Worm (Caenorhabditis elegans) whole organism, L2 larva: ENCODE measurements around the gene lact-5.

ENCODE experiments used
- F13H6.1 ChIP-seq: sonication (generic microtip); optimal IDR thresholded peaks from 2 replicates; lab custom pipeline; 2016; ENCODE audit warnings: missing genetic modification characterization, missing compliant biosample characterization
- R02D3.7 ChIP-seq: fragments of 150-350 bp; optimal IDR thresholded peaks from 2 replicates; lab custom pipeline; 2014; ENCODE audit warnings: missing biosample characterization, missing genetic modification characterization
- ZK546.5 ChIP-seq: sonication (generic microtip); optimal IDR thresholded peaks from 2 replicates; lab custom pipeline; 2017; ENCODE audit warnings: missing biosample characterization, missing genetic modification characterization
- alr-1 ChIP-seq: fragments of 150-350 bp; optimal IDR thresholded peaks from 2 replicates; lab custom pipeline; 2014; ENCODE audit warnings: missing biosample characterization, missing genetic modification characterization
- aly-2 ChIP-seq: fragments of 150-350 bp; optimal IDR thresholded peaks from 2 replicates; lab custom pipeline; 2014; ENCODE audit warnings: missing biosample characterization, missing genetic modification characterization
- blmp-1 ChIP-seq: sonication (generic microtip); optimal IDR thresholded peaks from 2 replicates; lab custom pipeline; 2017; ENCODE audit warnings: missing genetic modification characterization, mild to moderate bottlenecking, missing compliant biosample characterization, antibody characterized with exemption, moderate library complexity; ENCODE audit not compliant: insufficient read depth
- ceh-16 ChIP-seq: fragments of 150-350 bp; optimal IDR thresholded peaks from 2 replicates; lab custom pipeline; 2014; ENCODE audit warnings: missing biosample characterization, missing genetic modification characterization
- ceh-82 ChIP-seq: fragments of 150-350 bp; optimal IDR thresholded peaks from 2 replicates; lab custom pipeline; 2014; ENCODE audit warnings: missing biosample characterization, missing genetic modification characterization
- crh-2 ChIP-seq: sonication (generic microtip); optimal IDR thresholded peaks from 2 replicates; lab custom pipeline; 2017; ENCODE audit warnings: missing biosample characterization, missing genetic modification characterization
- egl-27 ChIP-seq: sonication (generic microtip); optimal IDR thresholded peaks from 3 replicates; lab custom pipeline; 2017; ENCODE audit warnings: missing biosample characterization, missing genetic modification reagents, missing genetic modification characterization
- elt-1 ChIP-seq: fragments of 150-350 bp; optimal IDR thresholded peaks from 2 replicates; lab custom pipeline; 2014; ENCODE audit warnings: missing biosample characterization, missing genetic modification characterization
- fos-1 ChIP-seq: fragments of 150-350 bp; optimal IDR thresholded peaks from 2 replicates; lab custom pipeline; 2014; ENCODE audit warnings: missing biosample characterization, missing genetic modification characterization
- gmeb-1 ChIP-seq: fragments of 150-350 bp; optimal IDR thresholded peaks from 2 replicates; lab custom pipeline; 2014; ENCODE audit warnings: missing biosample characterization, missing genetic modification characterization
- lin-39 ChIP-seq: fragments of 150-350 bp; optimal IDR thresholded peaks from 2 replicates; lab custom pipeline; 2014; ENCODE audit warnings: missing biosample characterization, missing genetic modification reagents, missing genetic modification characterization
- mab-5 ChIP-seq: fragments of 150-350 bp; optimal IDR thresholded peaks from 2 replicates; lab custom pipeline; 2014; ENCODE audit warnings: missing biosample characterization, missing genetic modification characterization
- mdl-1 ChIP-seq, 2 experiments: fragments of 150-350 bp in 1 of 2; sonication (generic microtip) in 1 of 2; optimal IDR thresholded peaks; 2 replicates each; lab custom pipeline; 2017; ENCODE audit warnings: missing biosample characterization in 2 of 2, missing genetic modification characterization in 2 of 2
- nhr-10 ChIP-seq: sonication (generic microtip); optimal IDR thresholded peaks from 2 replicates; lab custom pipeline; 2017; ENCODE audit warnings: missing biosample characterization, missing genetic modification characterization
- nhr-11 ChIP-seq: fragments of 150-350 bp; optimal IDR thresholded peaks from 2 replicates; lab custom pipeline; 2014; ENCODE audit warnings: missing biosample characterization, missing genetic modification characterization
- nhr-12 ChIP-seq: fragments of 150-350 bp; optimal IDR thresholded peaks from 2 replicates; lab custom pipeline; 2014; ENCODE audit warnings: missing biosample characterization, missing genetic modification characterization
- nhr-129 ChIP-seq: fragments of 150-350 bp; optimal IDR thresholded peaks from 2 replicates; lab custom pipeline; 2014; ENCODE audit warnings: missing biosample characterization, missing genetic modification characterization
- nhr-21 ChIP-seq: fragments of 150-350 bp; optimal IDR thresholded peaks from 2 replicates; lab custom pipeline; 2014; ENCODE audit warnings: missing biosample characterization, missing genetic modification characterization
- nhr-23 ChIP-seq: fragments of 150-350 bp; optimal IDR thresholded peaks from 2 replicates; lab custom pipeline; 2014; ENCODE audit warnings: missing biosample characterization, missing genetic modification reagents, missing genetic modification characterization
- nhr-25 ChIP-seq: fragments of 150-350 bp; sonication (generic microtip); optimal IDR thresholded peaks from 3 replicates; lab custom pipeline; 2014; ENCODE audit warnings: missing biosample characterization, missing genetic modification characterization
- nhr-6 ChIP-seq: fragments of 150-350 bp; optimal IDR thresholded peaks from 2 replicates; lab custom pipeline; 2014; ENCODE audit warnings: missing biosample characterization, missing genetic modification characterization
- nhr-77 ChIP-seq: fragments of 150-350 bp; optimal IDR thresholded peaks from 2 replicates; lab custom pipeline; 2014; ENCODE audit warnings: missing biosample characterization, missing genetic modification characterization
- peb-1 ChIP-seq: fragments of 150-350 bp; optimal IDR thresholded peaks from 2 replicates; lab custom pipeline; 2014; ENCODE audit warnings: missing biosample characterization, missing genetic modification characterization
- sem-4 ChIP-seq: fragments of 150-350 bp; optimal IDR thresholded peaks from 2 replicates; lab custom pipeline; 2014; ENCODE audit warnings: missing biosample characterization, missing genetic modification reagents, missing genetic modification characterization
- skn-1 ChIP-seq: sonication (generic microtip); optimal IDR thresholded peaks from 2 replicates; lab custom pipeline; 2017; ENCODE audit warnings: missing biosample characterization, missing genetic modification characterization
- sma-3 ChIP-seq: sonication (generic microtip); optimal IDR thresholded peaks from 2 replicates; lab custom pipeline; 2016; ENCODE audit warnings: missing genetic modification reagents, missing genetic modification characterization, missing compliant biosample characterization
- sma-9 ChIP-seq, 2 experiments: fragments of 150-350 bp in 1 of 2; sonication (generic microtip) in 1 of 2; optimal IDR thresholded peaks; 2 replicates each; lab custom pipeline; 2014 to 2016; ENCODE audit warnings: missing genetic modification characterization in 2 of 2, mild to moderate bottlenecking in 1 of 2, missing biosample characterization in 1 of 2, missing compliant biosample characterization in 1 of 2, missing genetic modification reagents in 1 of 2, moderate library complexity in 1 of 2
- snpc-4 ChIP-seq: fragments of 150-350 bp; optimal IDR thresholded peaks from 2 replicates; lab custom pipeline; 2014; ENCODE audit warnings: missing biosample characterization, missing genetic modification characterization
- unc-39 ChIP-seq: fragments of 150-350 bp; optimal IDR thresholded peaks from 2 replicates; lab custom pipeline; 2014; ENCODE audit warnings: missing biosample characterization, missing genetic modification characterization
- zag-1 ChIP-seq: fragments of 150-350 bp; optimal IDR thresholded peaks from 2 replicates; lab custom pipeline; 2014; ENCODE audit warnings: missing biosample characterization, missing genetic modification characterization
- ztf-1 ChIP-seq: fragments of 200-800 bp; sonication (Bioruptor generic); conservative IDR thresholded peaks from 2 replicates; pipeline ENCODE4 v1.3.6; 2022; ENCODE audit warnings: missing genetic modification characterization, missing compliant biosample characterization
- ztf-11 ChIP-seq: sonication (generic microtip); optimal IDR thresholded peaks from 2 replicates; lab custom pipeline; 2017; ENCODE audit warnings: missing biosample characterization, missing genetic modification characterization
- ztf-4 ChIP-seq: fragments of 150-350 bp; optimal IDR thresholded peaks from 2 replicates; lab custom pipeline; 2014; ENCODE audit warnings: missing biosample characterization, missing genetic modification characterization

lact-5 gene

ce11 chrII:4772441-4772840 is 49.1 kb downstream of the lact-5 start:
- peak; percentile 2 for TF ChIP-seq fos-1 (tag; lab: Kevin White, UChicago)
- no peak for TF ChIP-seq R02D3.7 (tag; lab: Kevin White, UChicago)
- no peak for TF ChIP-seq nhr-11 (tag; lab: Kevin White, UChicago)
- peak; percentile 12 for TF ChIP-seq F13H6.1 (tag; lab: Kevin White, UChicago)
- no peak for TF ChIP-seq ZK546.5 (tag; lab: Kevin White, UChicago)
- no peak for TF ChIP-seq sma-9 (GFP tag; optimal IDR thresholded peaks at IDR 0.05; lab: Kevin White, UChicago)
- TF ChIP-seq sma-9 (tag; optimal IDR thresholded peaks at IDR 0.05; lab: Kevin White, UChicago), result no peak
- TF ChIP-seq blmp-1 (tag; lab: Kevin White, UChicago), result peak; percentile 18
- no peak for TF ChIP-seq unc-39 (tag; lab: Kevin White, UChicago)
- TF ChIP-seq, all 48 proteins: peak for 3

ce11 chrII:4771282-4771681 is 50.3 kb downstream of the lact-5 start, which contains the start of gene F26G1.5:
F26G1.5 (minus strand) TSS chrII:4771382.
- TF ChIP-seq aly-2 (tag; lab: Kevin White, UChicago) (no peak), F13H6.1 (tag; lab: Kevin White, UChicago) (no peak), sem-4 (no peak), sma-3 (GFP tag; lab: Kevin White, UChicago) (no peak), mab-5 (tag; lab: Kevin White, UChicago) (no peak), nhr-21 (tag; lab: Kevin White, UChicago) (no peak), ztf-11 (no peak), fos-1 (tag; lab: Kevin White, UChicago) (no peak), ceh-16 (tag; lab: Kevin White, UChicago) (no peak), skn-1 (tag; lab: Kevin White, UChicago) (no peak), egl-27 (tag; lab: Kevin White, UChicago) (no peak), nhr-10 (tag; lab: Kevin White, UChicago) (no peak), snpc-4 (tag; lab: Kevin White, UChicago) (no peak), unc-39 (tag; lab: Kevin White, UChicago) (no peak), peb-1 (tag; lab: Kevin White, UChicago) (no peak), nhr-23 (tag; lab: Kevin White, UChicago) (no peak), nhr-6 (tag; lab: Kevin White, UChicago) (no peak), lin-39 (tag; lab: Kevin White, UChicago) (no peak)

DNA sequence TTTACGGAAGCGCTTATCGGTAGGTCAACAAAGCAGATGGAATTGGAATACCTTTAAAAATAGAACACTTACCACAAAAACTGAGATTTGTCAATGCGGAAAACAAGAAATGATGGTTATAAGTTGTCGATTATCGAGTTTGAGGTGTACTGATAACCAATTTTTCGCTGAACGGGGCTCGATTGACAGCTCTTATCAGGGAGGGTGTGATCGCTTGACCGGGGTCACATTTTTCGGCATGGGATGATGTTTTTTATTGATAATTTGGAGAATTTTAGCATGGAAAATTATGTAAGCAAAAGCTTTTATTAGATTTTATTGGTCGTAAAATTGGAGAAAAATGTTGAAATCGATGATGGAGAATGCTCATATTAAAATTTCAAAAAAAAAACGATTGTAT is 51.7 kb downstream of the lact-5 start:
- no peak for TF ChIP-seq ztf-11
- TF ChIP-seq sma-9 (GFP tag; optimal IDR thresholded peaks at IDR 0.05; lab: Kevin White, UChicago), result peak; percentile 42
- no peak for TF ChIP-seq sma-9 (tag; optimal IDR thresholded peaks at IDR 0.05; lab: Kevin White, UChicago)
- TF ChIP-seq nhr-21 (tag; lab: Kevin White, UChicago), result no peak
- TF ChIP-seq ceh-82, result no peak
- TF ChIP-seq crh-2 (tag; lab: Kevin White, UChicago), result peak; percentile 45
- peak; percentile 46 for TF ChIP-seq F13H6.1 (tag; lab: Kevin White, UChicago)
- TF ChIP-seq nhr-25 (tag; lab: Kevin White, UChicago), result no peak
- no peak for TF ChIP-seq nhr-11 (tag; lab: Kevin White, UChicago)
- no peak for TF ChIP-seq alr-1
- TF ChIP-seq R02D3.7 (tag; lab: Kevin White, UChicago), result no peak
- TF ChIP-seq gmeb-1, result peak; percentile 33
- TF ChIP-seq fos-1 (tag; lab: Kevin White, UChicago), result peak; percentile 91

ce11 chrII:4769096-4769495 is 52.4 kb downstream of the lact-5 start:
- TF ChIP-seq egl-27 (tag; lab: Kevin White, UChicago), result no peak
- TF ChIP-seq sma-3 (GFP tag; lab: Kevin White, UChicago), result peak; percentile 45
- TF ChIP-seq mab-5 (tag; lab: Kevin White, UChicago), result no peak
- no peak for TF ChIP-seq zag-1
- TF ChIP-seq elt-1, result no peak
- TF ChIP-seq nhr-129 (tag; lab: Kevin White, UChicago), result no peak
- peak; percentile 53 for TF ChIP-seq nhr-25 (tag; lab: Kevin White, UChicago)
- TF ChIP-seq mdl-1 (tag; optimal IDR thresholded peaks at IDR 0.05; lab: Kevin White, UChicago), result no peak
- TF ChIP-seq fos-1 (tag; lab: Kevin White, UChicago), result peak; percentile 5
- peak; percentile 2 for TF ChIP-seq sma-9 (GFP tag; optimal IDR thresholded peaks at IDR 0.05; lab: Kevin White, UChicago)
- no peak for TF ChIP-seq sma-9 (tag; optimal IDR thresholded peaks at IDR 0.05; lab: Kevin White, UChicago)
- TF ChIP-seq nhr-10 (tag; lab: Kevin White, UChicago), result no peak
- no peak for TF ChIP-seq nhr-21 (tag; lab: Kevin White, UChicago)
- TF ChIP-seq unc-39 (tag; lab: Kevin White, UChicago), result no peak
- no peak for TF ChIP-seq nhr-12 (tag; lab: Kevin White, UChicago)
- no peak for TF ChIP-seq alr-1
- no peak for TF ChIP-seq ZK546.5 (tag; lab: Kevin White, UChicago)
- no peak for TF ChIP-seq nhr-23 (tag; lab: Kevin White, UChicago)
- TF ChIP-seq R02D3.7 (tag; lab: Kevin White, UChicago), result no peak
- no peak for TF ChIP-seq nhr-77 (tag; lab: Kevin White, UChicago)
- no peak for TF ChIP-seq peb-1 (tag; lab: Kevin White, UChicago)
- TF ChIP-seq ztf-4 (tag; lab: Kevin White, UChicago), result no peak
- no peak for TF ChIP-seq lin-39 (tag; lab: Kevin White, UChicago)
- TF ChIP-seq ztf-1 (GFP tag; lab: Robert Waterston, UW), result no peak
